Worm (Caenorhabditis elegans): ENCODE data around the gene unc-22.
A peak's percentile ranks its signal among the peaks of the same experiment; 100 is the strongest.

- TF ChIP-seq zag-1 (tag; optimal IDR thresholded peaks at IDR 0.05) (no peak), alr-1 (tag; optimal IDR thresholded peaks at IDR 0.05) (no peak), sem-4 (tag; optimal IDR thresholded peaks at IDR 0.05) (peak; percentile 64), lin-39 (tag; optimal IDR thresholded peaks at IDR 0.05) (no peak), ama-1 (optimal IDR thresholded peaks at IDR 0.05) (peak; percentile 51), gmeb-1 (tag; optimal IDR thresholded peaks at IDR 0.05) (no peak), elt-1 (tag; optimal IDR thresholded peaks at IDR 0.05) (no peak), nhr-11 (tag; optimal IDR thresholded peaks at IDR 0.05) (no peak), ceh-16 (tag; optimal IDR thresholded peaks at IDR 0.05) (no peak), R02D3.7 (tag; optimal IDR thresholded peaks at IDR 0.05) (no peak), unc-39 (tag; optimal IDR thresholded peaks at IDR 0.05) (no peak), nhr-25 (tag; optimal IDR thresholded peaks at IDR 0.05) (peak; percentile 48), fos-1 (tag; optimal IDR thresholded peaks at IDR 0.05) (no peak)
These were observed 26.1 kb upstream of the unc-22 start for ce11 chrIV:12036924-12037323.
